Worm (Caenorhabditis elegans) whole organism, L4/young adult: ENCODE measurements around the gene col-90.
"Not testable (repeated sequence)": the region's sequence is repeated elsewhere in the genome, so short reads cannot be mapped to it uniquely, and the experiment has no call there.

ENCODE experiments used
- W03F9.2 ChIP-seq: fragments of 150-350 bp; optimal IDR thresholded peaks from 2 replicates; lab custom pipeline; 2014; ENCODE audit warnings: missing biosample characterization, missing genetic modification characterization
- dao-5 ChIP-seq: sonication (generic microtip); optimal IDR thresholded peaks from 2 replicates; lab custom pipeline; 2016; ENCODE audit warnings: missing genotype, missing genetic modification characterization, moderate library complexity, missing compliant biosample characterization
- him-1 ChIP-seq: sonication (generic microtip); optimal IDR thresholded peaks from 2 replicates; lab custom pipeline; 2016; ENCODE audit warnings: missing genotype, missing genetic modification reagents, missing genetic modification characterization, missing compliant biosample characterization

col-90 gene

ce11 chrIII:7933235-7933634 is 15.4 kb upstream of the col-90 start, which contains the start of gene ran-2:
Gene ran-2, plus strand, starts transcription at chrIII:7933535.
- TF ChIP-seq him-1 (tag; lab: Kevin White, UChicago), result no peak
- TF ChIP-seq W03F9.2 (tag; lab: Kevin White, UChicago), result no peak
- TF ChIP-seq dao-5 (tag; lab: Kevin White, UChicago), result no peak

ce11 chrIII:7937548-7937947 is 11.1 kb upstream of the col-90 start, which contains the start of gene C29E4.10:
Gene C29E4.10, plus strand, starts transcription at chrIII:7937848.
- TF ChIP-seq dao-5 (tag; lab: Kevin White, UChicago), result no peak
- no peak for TF ChIP-seq him-1 (tag; lab: Kevin White, UChicago)
- no peak for TF ChIP-seq W03F9.2 (tag; lab: Kevin White, UChicago)

- TF ChIP-seq him-1 (tag; lab: Kevin White, UChicago) (no peak), dao-5 (tag; lab: Kevin White, UChicago) (no peak), W03F9.2 (tag; lab: Kevin White, UChicago) (no peak)
Observed at ce11 chrIII:7940819-7941218, 7.8 kb upstream of the col-90 start, which contains the start of gene C29E4.12. Gene C29E4.12, plus strand, starts transcription at chrIII:7941151.

ce11 chrIII:7941417-7941816 is 7.2 kb upstream of the col-90 start, which contains the start of gene kle-2:
Gene kle-2, plus strand, starts transcription at chrIII:7941717.
- TF ChIP-seq dao-5 (tag; lab: Kevin White, UChicago), result no peak
- TF ChIP-seq him-1 (tag; lab: Kevin White, UChicago), result no peak
- TF ChIP-seq W03F9.2 (tag; lab: Kevin White, UChicago), result no peak

ce11 chrIII:7946968-7947491 is 1.6 kb upstream of the col-90 start, which contains the start of gene gsto-1:
Gene gsto-1, minus strand, starts transcription at chrIII:7947018.
- TF ChIP-seq him-1 (tag; lab: Kevin White, UChicago) (no peak), dao-5 (tag; lab: Kevin White, UChicago) (no peak), W03F9.2 (tag; lab: Kevin White, UChicago) (no peak)

ce11 chrIII:7947677-7948076 is 961 bp upstream of the col-90 start:
- TF ChIP-seq W03F9.2 (tag; lab: Kevin White, UChicago) (no peak), him-1 (tag; lab: Kevin White, UChicago) (no peak), dao-5 (tag; lab: Kevin White, UChicago) (no peak)

ce11 chrIII:7950447-7950846 is 1.8 kb downstream of the col-90 start:
- TF ChIP-seq dao-5 (tag; lab: Kevin White, UChicago), result no peak
- TF ChIP-seq him-1 (tag; lab: Kevin White, UChicago), result no peak
- no peak for TF ChIP-seq W03F9.2 (tag; lab: Kevin White, UChicago)

- TF ChIP-seq him-1 (tag; lab: Kevin White, UChicago), result no peak
- TF ChIP-seq dao-5 (tag; lab: Kevin White, UChicago), result no peak
- TF ChIP-seq W03F9.2 (tag; lab: Kevin White, UChicago), result no peak
Observed at ce11 chrIII:7952077-7952765, 3.6 kb downstream of the col-90 start, which contains the start of gene C29E4.15. Gene C29E4.15, plus strand, starts transcription at chrIII:7952623.

ce11 chrIII:7953208-7953607 is 4.6 kb downstream of the col-90 start, which contains the start of gene let-754:
Gene let-754, minus strand, starts transcription at chrIII:7953308.
- no peak for TF ChIP-seq dao-5 (tag; lab: Kevin White, UChicago)
- no peak for TF ChIP-seq him-1 (tag; lab: Kevin White, UChicago)
- no peak for TF ChIP-seq W03F9.2 (tag; lab: Kevin White, UChicago)

- no peak for TF ChIP-seq W03F9.2 (tag; lab: Kevin White, UChicago)
- TF ChIP-seq him-1 (tag; lab: Kevin White, UChicago), result no peak
- no peak for TF ChIP-seq dao-5 (tag; lab: Kevin White, UChicago)
Observed at ce11 chrIII:7956965-7957364, 8.3 kb downstream of the col-90 start, which contains the start of gene C29E4.9. Gene C29E4.9, minus strand, starts transcription at chrIII:7957065.

ce11 chrIII:7958085-7958484 is 9.4 kb downstream of the col-90 start, which contains the start of gene C29E4.11:
Gene C29E4.11, minus strand, starts transcription at chrIII:7958114.
- TF ChIP-seq W03F9.2 (tag; lab: Kevin White, UChicago), result no peak
- no peak for TF ChIP-seq him-1 (tag; lab: Kevin White, UChicago)

ce11 chrIII:7958922-7959609 is 10.4 kb downstream of the col-90 start, which contains the start of gene F54H12.10:
Gene F54H12.10, minus strand, starts transcription at chrIII:7958972.
- not testable (repeated sequence) for TF ChIP-seq W03F9.2, him-1, dao-5 (tag; lab: Kevin White, UChicago)

ce11 chrIII:7962641-7963040 is 14.0 kb downstream of the col-90 start, which contains the start of gene F54H12.4:
Gene F54H12.4, minus strand, starts transcription at chrIII:7962741.
- not testable (repeated sequence) for TF ChIP-seq him-1, dao-5, W03F9.2 (tag; lab: Kevin White, UChicago)
